Fruit fly (Drosophila melanogaster): ENCODE data around the gene CG5274.

Gene CG5274

DNA sequence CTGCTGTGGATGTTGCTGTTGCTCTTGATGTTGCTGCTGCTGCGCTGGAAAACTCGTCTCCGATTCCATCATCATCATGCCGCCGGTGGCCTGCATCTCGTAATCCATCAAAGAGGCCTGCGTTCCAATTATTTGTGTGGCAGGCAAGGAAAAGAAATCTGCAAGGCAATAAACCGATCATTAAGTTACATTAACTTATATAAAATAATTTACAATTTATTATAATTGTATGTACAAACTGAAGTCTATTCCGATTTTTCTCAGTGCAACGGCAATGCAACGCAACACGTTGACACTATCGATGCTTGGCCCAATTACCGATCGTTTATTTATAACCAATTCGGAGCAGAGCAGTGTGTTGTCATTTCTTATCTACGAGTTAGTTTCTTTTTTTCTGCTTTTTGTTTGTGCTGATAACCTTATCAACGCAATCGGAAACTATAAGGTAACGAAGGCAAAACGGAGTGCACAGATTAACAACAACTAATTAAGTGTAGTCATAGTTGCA is 43.6 kb upstream of the CG5274 start (continued):
- peak in 1 of 2 experiments; percentile 70 for TF ChIP-seq Hr51 (GFP tag; optimal IDR thresholded peaks at IDR 0.05)
- TF ChIP-seq CG14441 (GFP tag; IDR thresholded peaks at IDR 0.05) = peak; percentile 68
- no peak for TF ChIP-seq CG9437 (GFP tag; optimal IDR thresholded peaks at IDR 0.05)
- peak; percentile 29 for TF ChIP-seq CG10654 (GFP tag; optimal IDR thresholded peaks at IDR 0.05)
- peak; percentile 83 for TF ChIP-seq grn (GFP tag; optimal IDR thresholded peaks at IDR 0.05)
- peak; percentile 76 for TF ChIP-seq Med (GFP tag)
- TF ChIP-seq CG12659 (GFP tag; optimal IDR thresholded peaks at IDR 0.05) = peak; percentile 53
- no peak for TF ChIP-seq Bgb (GFP tag; IDR thresholded peaks at IDR 0.05; ENCODE audit: partially characterized antibody)
- TF ChIP-seq sc (optimal IDR thresholded peaks at IDR 0.05) = no peak
- TF ChIP-seq sc (GFP tag; optimal IDR thresholded peaks at IDR 0.05) = peak; percentile 14
- peak; percentile 44 for TF ChIP-seq gcm (GFP tag; optimal IDR thresholded peaks at IDR 0.05)
- peak; percentile 33 for TF ChIP-seq Deaf1 (tag; optimal IDR thresholded peaks at IDR 0.05)
- TF ChIP-seq CG32532 (GFP tag; IDR thresholded peaks at IDR 0.05) = peak; percentile 27; the same call in 1 of the 2 replicates
- peak; percentile 53; the same call in 1 of the 2 replicates for TF ChIP-seq chm (GFP tag; IDR thresholded peaks at IDR 0.05)
- peak; percentile 5 for TF ChIP-seq CG7987 (GFP tag; optimal IDR thresholded peaks at IDR 0.05)
- TF ChIP-seq CG5245 (GFP tag; optimal IDR thresholded peaks at IDR 0.05) = peak; percentile 46
- TF ChIP-seq Antp (GFP tag; optimal IDR thresholded peaks at IDR 0.05) = no peak
- 0 out of 2 replicates have a peak, but pooled peaks have one; percentile 15 for TF ChIP-seq CG6689 (GFP tag; IDR thresholded peaks at IDR 0.05)
- no peak for TF ChIP-seq CG2202 (tag; optimal IDR thresholded peaks at IDR 0.05)
- peak; percentile 30 for TF ChIP-seq CG10267 (tag; optimal IDR thresholded peaks at IDR 0.05)
- no peak for TF ChIP-seq CG7928 (GFP tag; optimal IDR thresholded peaks at IDR 0.05)
- TF ChIP-seq her (GFP tag; optimal IDR thresholded peaks at IDR 0.05) = peak; percentile 15
- TF ChIP-seq Pdp1 (GFP tag; optimal IDR thresholded peaks at IDR 0.05) = peak in 1 of 2 experiments; percentile 46
- TF ChIP-seq Ada2b (GFP tag; IDR thresholded peaks at IDR 0.05) = peak; percentile 68
- TF ChIP-seq CG8944 (GFP tag; optimal IDR thresholded peaks at IDR 0.05) = no peak
- peak; percentile 0 for TF ChIP-seq CG15011 (GFP tag; optimal IDR thresholded peaks at IDR 0.05)
- TF ChIP-seq Lhr (GFP tag; optimal IDR thresholded peaks at IDR 0.05) = no peak
- peak; percentile 13 for TF ChIP-seq Mad (GFP tag; optimal IDR thresholded peaks at IDR 0.05)
- TF ChIP-seq CG15269 (tag; optimal IDR thresholded peaks at IDR 0.05) = peak; percentile 56
- TF ChIP-seq run (tag; optimal IDR thresholded peaks at IDR 0.05) = peak; percentile 45
- peak; percentile 63 for TF ChIP-seq phol (tag; optimal IDR thresholded peaks at IDR 0.05)
- peak; percentile 37 for TF ChIP-seq CG1529 (GFP tag; optimal IDR thresholded peaks at IDR 0.05)
- TF ChIP-seq pan (optimal IDR thresholded peaks at IDR 0.05) = no peak
- TF ChIP-seq pan (GFP tag; optimal IDR thresholded peaks at IDR 0.05 in 1 of 2, IDR thresholded peaks at IDR 0.05 in 1 of 2) = peak in 1 of 2 experiments; percentile 69
- TF ChIP-seq CG1647 (GFP tag; optimal IDR thresholded peaks at IDR 0.05) = no peak
- TF ChIP-seq lola (GFP tag; optimal IDR thresholded peaks at IDR 0.05) = no peak
- TF ChIP-seq knrl (GFP tag; IDR thresholded peaks at IDR 0.05; ENCODE audit: partially characterized antibody) = no peak

DNA sequence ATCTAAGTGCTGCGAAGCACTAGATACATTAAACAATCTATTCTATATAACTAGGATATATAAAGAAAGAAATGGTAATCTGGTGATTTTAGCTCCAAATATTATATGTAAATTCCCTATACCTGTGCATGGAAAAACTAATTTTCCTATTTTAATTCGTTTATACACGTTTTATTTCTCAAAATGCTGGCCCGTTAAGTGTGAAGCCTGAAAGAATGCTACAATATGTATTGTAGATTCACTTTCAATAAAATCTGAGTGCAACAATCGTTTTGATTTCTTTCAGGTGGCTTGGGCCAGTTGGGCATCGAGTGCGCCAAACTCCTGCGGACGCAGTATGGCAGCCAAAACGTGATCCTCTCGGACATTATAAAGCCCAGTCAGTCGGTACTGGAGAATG is 40.0 kb upstream of the CG5274 start:
- TF ChIP-seq pfk (GFP tag; optimal IDR thresholded peaks at IDR 0.05) = no peak
- TF ChIP-seq Ets65A (GFP tag) = no peak
- TF ChIP-seq CG2199 (GFP tag; IDR thresholded peaks at IDR 0.05) = 0 out of 3 replicates have a peak, but pooled peaks have one; percentile 53
- TF ChIP-seq hbn (GFP tag; IDR thresholded peaks at IDR 0.05; ENCODE audit: partially characterized antibody) = no peak
- TF ChIP-seq Blimp-1 (GFP tag; optimal IDR thresholded peaks at IDR 0.05) = peak; percentile 51
- peak; percentile 72 for TF ChIP-seq CG15601 (tag; optimal IDR thresholded peaks at IDR 0.05)
- TF ChIP-seq crol (GFP tag; IDR thresholded peaks at IDR 0.05) = no peak
- no peak for TF ChIP-seq CG11504 (tag; optimal IDR thresholded peaks at IDR 0.05)
- TF ChIP-seq CG10209 (GFP tag; optimal IDR thresholded peaks at IDR 0.05) = no peak
- no peak for TF ChIP-seq CG13123 (GFP tag; optimal IDR thresholded peaks at IDR 0.05)
- peak; percentile 3 for TF ChIP-seq CTCF (GFP tag; optimal IDR thresholded peaks at IDR 0.05)

Measured in whole organism, embryonic.